Fruit fly (Drosophila melanogaster): Measurements from ENCODE around the gene Plod.

The Plod gene

dm6 chr3L:11148478-11149251 is 57.2 kb downstream of the Plod start:
- peak; percentile 38 for TF ChIP-seq noc (tag; optimal IDR thresholded peaks at IDR 0.05)

Measured in whole organism, larva.